Worm (Caenorhabditis elegans): ENCODE results near the gene K10G4.3.
"Not testable (repeated sequence)": the region's sequence is repeated elsewhere in the genome, so short reads cannot be mapped to it uniquely, and the experiment has no call there.

K10G4.3 gene

ce11 chrV:17257637-17258036, 7.1 kb downstream of the K10G4.3 start:
- TF ChIP-seq ceh-9 (tag; optimal IDR thresholded peaks at IDR 0.05): no peak
- TF ChIP-seq nhr-43 (tag; optimal IDR thresholded peaks at IDR 0.05; ENCODE audit: poor library complexity, severe bottlenecking): no peak
- no peak for TF ChIP-seq unc-62 (GFP tag; optimal IDR thresholded peaks at IDR 0.05)
- no peak for TF ChIP-seq elt-2 (tag; optimal IDR thresholded peaks at IDR 0.05)
- TF ChIP-seq R02D3.7 (tag; optimal IDR thresholded peaks at IDR 0.05): no peak
- TF ChIP-seq nhr-67 (tag; optimal IDR thresholded peaks at IDR 0.05): no peak
- no peak for TF ChIP-seq ceh-28 (tag; optimal IDR thresholded peaks at IDR 0.05)
- TF ChIP-seq eor-1 (tag; optimal IDR thresholded peaks at IDR 0.05): no peak
- TF ChIP-seq nhr-28 (tag; optimal IDR thresholded peaks at IDR 0.05): no peak

ce11 chrV:17255454-17255853, 9.3 kb downstream of the K10G4.3 start, which contains the start of gene srh-115:
Gene srh-115 (plus strand): TSS chrV:17255754.
- TF ChIP-seq sea-2 (GFP tag; optimal IDR thresholded peaks at IDR 0.05): no peak
- no peak for TF ChIP-seq nhr-12 (tag; optimal IDR thresholded peaks at IDR 0.05)
- no peak for TF ChIP-seq elt-3 (tag; optimal IDR thresholded peaks at IDR 0.05)
- no peak for TF ChIP-seq lsy-12 (tag; optimal IDR thresholded peaks at IDR 0.05)

ce11 chrV:17255028-17255427, 9.7 kb downstream of the K10G4.3 start, which contains the start of gene srh-116:
Gene srh-116 (minus strand): TSS chrV:17255128.
- TF ChIP-seq daf-12, aly-2, ceh-9 (tag; optimal IDR thresholded peaks at IDR 0.05): not testable (repeated sequence)

- TF ChIP-seq nhr-12 (tag; optimal IDR thresholded peaks at IDR 0.05) (no peak), elt-2 (tag; optimal IDR thresholded peaks at IDR 0.05) (no peak), zag-1 (tag; optimal IDR thresholded peaks at IDR 0.05) (no peak), nhr-67 (tag; optimal IDR thresholded peaks at IDR 0.05) (no peak)
Observed at ce11 chrV:17251364-17251961, 13.3 kb downstream of the K10G4.3 start, which contains the start of gene Y61B8A.6. Gene Y61B8A.6 (plus strand): TSS chrV:17251911.

- TF ChIP-seq unc-62 (GFP tag; optimal IDR thresholded peaks at IDR 0.05): no peak
- no peak for TF ChIP-seq nhr-43 (tag; optimal IDR thresholded peaks at IDR 0.05; ENCODE audit: poor library complexity, severe bottlenecking)
- TF ChIP-seq elt-1 (tag; optimal IDR thresholded peaks at IDR 0.05): no peak
- no peak for TF ChIP-seq fos-1 (tag; optimal IDR thresholded peaks at IDR 0.05)
- no peak for TF ChIP-seq snpc-4 (tag; optimal IDR thresholded peaks at IDR 0.05)
- no peak for TF ChIP-seq egl-27 (tag; optimal IDR thresholded peaks at IDR 0.05)
- TF ChIP-seq lin-39 (tag; optimal IDR thresholded peaks at IDR 0.05): no peak
Observed at ce11 chrV:17248915-17249314, 15.8 kb downstream of the K10G4.3 start, which contains the start of gene clec-243. Gene clec-243 (minus strand): TSS chrV:17249015.

- no peak for TF ChIP-seq mml-1 (tag; optimal IDR thresholded peaks at IDR 0.05)
- no peak for TF ChIP-seq nhr-237 (tag; optimal IDR thresholded peaks at IDR 0.05)
- no peak for TF ChIP-seq ZK546.5 (tag; optimal IDR thresholded peaks at IDR 0.05)
- TF ChIP-seq elt-1 (tag; optimal IDR thresholded peaks at IDR 0.05): no peak
- no peak for TF ChIP-seq elt-3 (tag; optimal IDR thresholded peaks at IDR 0.05)
- no peak for TF ChIP-seq ceh-28 (tag; optimal IDR thresholded peaks at IDR 0.05)
- no peak for TF ChIP-seq fos-1 (tag; optimal IDR thresholded peaks at IDR 0.05)
- TF ChIP-seq snpc-4 (tag; optimal IDR thresholded peaks at IDR 0.05): no peak
Observed at ce11 chrV:17245406-17245805, 19.3 kb downstream of the K10G4.3 start, which contains the start of gene clec-242. Gene clec-242 (minus strand): TSS chrV:17245506.

ce11 chrV:17243016-17243415, 21.7 kb downstream of the K10G4.3 start:
- peak; percentile 76 for TF ChIP-seq elt-2 (tag; optimal IDR thresholded peaks at IDR 0.05)
- TF ChIP-seq tbx-2 (tag; optimal IDR thresholded peaks at IDR 0.05): no peak
- peak; percentile 8 for TF ChIP-seq pqm-1 (tag; optimal IDR thresholded peaks at IDR 0.05)
- no peak for TF ChIP-seq hmg-11 (tag; optimal IDR thresholded peaks at IDR 0.05)

ce11 chrV:17242552-17242951, 22.2 kb downstream of the K10G4.3 start, which contains the start of gene Y68A4B.3:
Gene Y68A4B.3 (minus strand): TSS chrV:17242652.
- no peak for TF ChIP-seq nhr-76 (tag; optimal IDR thresholded peaks at IDR 0.05)
- no peak for TF ChIP-seq nhr-77 (tag; optimal IDR thresholded peaks at IDR 0.05)
- no peak for TF ChIP-seq sea-2 (GFP tag; optimal IDR thresholded peaks at IDR 0.05)
- no peak for TF ChIP-seq hmg-11 (tag; optimal IDR thresholded peaks at IDR 0.05)
